Worm (Caenorhabditis elegans): ENCODE measurements around the gene C35D10.7.

C35D10.7 gene

ce11 chrIII:4905405-4905804 is 49.4 kb downstream of the C35D10.7 start, which contains the start of gene F26F4.8:
Gene F26F4.8 (minus strand): TSS chrIII:4905473.
- TF ChIP-seq nhr-80 (tag; optimal IDR thresholded peaks at IDR 0.05) (peak; percentile 51), ZK185.1 (tag; optimal IDR thresholded peaks at IDR 0.05; ENCODE audit: poor library complexity, severe bottlenecking) (peak; percentile 5), K12H6.12 (tag; optimal IDR thresholded peaks at IDR 0.05) (no peak), him-1 (tag; optimal IDR thresholded peaks at IDR 0.05) (peak; percentile 7), efl-1 (GFP tag; optimal IDR thresholded peaks at IDR 0.05) (peak; percentile 20), ets-4 (GFP tag; optimal IDR thresholded peaks at IDR 0.05) (no peak), dox-1 (GFP tag; IDR thresholded peaks at IDR 0.05) (peak; percentile 43; the same call in 1 of the 2 replicates), cebp-1 (GFP tag; IDR thresholded peaks at IDR 0.05) (no peak), cebp-1 (tag; optimal IDR thresholded peaks at IDR 0.05) (peak; percentile 67)

- TF ChIP-seq cebp-1 (GFP tag; IDR thresholded peaks at IDR 0.05) = no peak
- TF ChIP-seq cebp-1 (tag; optimal IDR thresholded peaks at IDR 0.05) = peak; percentile 6
- no peak for TF ChIP-seq unc-130 (GFP tag; optimal IDR thresholded peaks at IDR 0.05)
- TF ChIP-seq nhr-80 (tag; optimal IDR thresholded peaks at IDR 0.05) = peak; percentile 77
Measured at ce11 chrIII:4906365-4906764, 50.4 kb downstream of the C35D10.7 start.

ce11 chrIII:4906896-4907295 is 50.9 kb downstream of the C35D10.7 start, which contains the start of gene rom-1:
Gene rom-1 (plus strand): TSS chrIII:4907196.
- TF ChIP-seq hrde-1 (tag; optimal IDR thresholded peaks at IDR 0.05; ENCODE audit: borderline replicate concordance) (no peak), pha-4 (tag; optimal IDR thresholded peaks at IDR 0.05) (no peak), F57A8.1 (GFP tag; optimal IDR thresholded peaks at IDR 0.05) (no peak), Y53F4B.3 (GFP tag; IDR thresholded peaks at IDR 0.05) (no peak), repo-1 (tag; optimal IDR thresholded peaks at IDR 0.05) (no peak), egl-18 (GFP tag; IDR thresholded peaks at IDR 0.05) (no peak), cebp-1 (GFP tag; IDR thresholded peaks at IDR 0.05) (no peak), cebp-1 (tag; optimal IDR thresholded peaks at IDR 0.05) (no peak), attf-5 (GFP tag; optimal IDR thresholded peaks at IDR 0.05) (no peak), unc-130 (GFP tag; optimal IDR thresholded peaks at IDR 0.05) (no peak), madf-8 (GFP tag; conservative IDR thresholded peaks at IDR 0.05) (no peak), ztf-28 (GFP tag; IDR thresholded peaks at IDR 0.05) (no peak)

Measured in whole organism, young adult.